Worm (Caenorhabditis elegans) whole organism, L4 larva: ENCODE results near the gene ZK1098.2.

Experiments used
- D1046.2 ChIP-seq: fragments of 200-800 bp; sonication (Bioruptor generic); IDR thresholded peaks from 2 replicates; pipeline ENCODE4 v1.3.6; 2022; ENCODE audit warnings: missing genetic modification characterization, missing compliant biosample characterization
- R02D3.7 ChIP-seq: fragments of 150-350 bp; sonication (generic microtip); optimal IDR thresholded peaks from 3 replicates; lab custom pipeline; 2014; ENCODE audit warnings: missing biosample characterization, missing genetic modification characterization
- ceh-28 ChIP-seq: fragments of 150-350 bp; optimal IDR thresholded peaks from 2 replicates; lab custom pipeline; 2014; ENCODE audit warnings: missing biosample characterization, missing genetic modification reagents, missing genetic modification characterization
- hlh-30 ChIP-seq: sonication (generic microtip); optimal IDR thresholded peaks from 2 replicates; lab custom pipeline; 2017; ENCODE audit warnings: antibody characterized with exemption, mild to moderate bottlenecking, missing genetic modification characterization, missing compliant biosample characterization; ENCODE audit not compliant: insufficient read depth
- mep-1 ChIP-seq: fragments of 150-350 bp; sonication (generic microtip); optimal IDR thresholded peaks from 3 replicates; lab custom pipeline; 2014; ENCODE audit warnings: missing biosample characterization, missing genetic modification characterization
- nhr-11 ChIP-seq: fragments of 150-350 bp; optimal IDR thresholded peaks from 2 replicates; lab custom pipeline; 2014; ENCODE audit warnings: missing biosample characterization, missing genetic modification characterization
- nhr-237 ChIP-seq: sonication (generic microtip); optimal IDR thresholded peaks from 2 replicates; lab custom pipeline; 2017; ENCODE audit warnings: missing biosample characterization, missing genetic modification characterization
- nhr-77 ChIP-seq: fragments of 150-350 bp; optimal IDR thresholded peaks from 2 replicates; lab custom pipeline; 2014; ENCODE audit warnings: missing biosample characterization, missing genetic modification characterization
- pqm-1 ChIP-seq: sonication (generic microtip); optimal IDR thresholded peaks from 2 replicates; lab custom pipeline; 2017; ENCODE audit warnings: missing biosample characterization, missing genetic modification characterization
- skn-1 ChIP-seq: fragments of 150-350 bp; optimal IDR thresholded peaks from 2 replicates; lab custom pipeline; 2014; ENCODE audit warnings: missing biosample characterization, missing genetic modification characterization
- snpc-4 ChIP-seq: fragments of 150-350 bp; optimal IDR thresholded peaks from 2 replicates; lab custom pipeline; 2014; ENCODE audit warnings: missing biosample characterization, missing genetic modification characterization

ce11 chrIII:9570869-9571268, 41.9 kb downstream of the ZK1098.2 start:
- no peak for TF ChIP-seq R02D3.7 (tag; lab: Kevin White, UChicago)
- no peak for TF ChIP-seq mep-1
- no peak for TF ChIP-seq pqm-1 (tag; lab: Kevin White, UChicago)
- TF ChIP-seq hlh-30 (tag; lab: Kevin White, UChicago) = no peak
- TF ChIP-seq nhr-77 = no peak
- TF ChIP-seq snpc-4 (tag; lab: Kevin White, UChicago) = no peak
- no peak for TF ChIP-seq nhr-237 (tag; lab: Kevin White, UChicago)
- TF ChIP-seq D1046.2 (GFP tag; lab: Robert Waterston, UW) = no peak
- no peak for TF ChIP-seq nhr-11
- no peak for TF ChIP-seq skn-1 (tag; lab: Kevin White, UChicago)
- TF ChIP-seq ceh-28 = no peak
